Fruit fly (Drosophila melanogaster): Measurements from ENCODE around the gene CG1840.

DNA sequence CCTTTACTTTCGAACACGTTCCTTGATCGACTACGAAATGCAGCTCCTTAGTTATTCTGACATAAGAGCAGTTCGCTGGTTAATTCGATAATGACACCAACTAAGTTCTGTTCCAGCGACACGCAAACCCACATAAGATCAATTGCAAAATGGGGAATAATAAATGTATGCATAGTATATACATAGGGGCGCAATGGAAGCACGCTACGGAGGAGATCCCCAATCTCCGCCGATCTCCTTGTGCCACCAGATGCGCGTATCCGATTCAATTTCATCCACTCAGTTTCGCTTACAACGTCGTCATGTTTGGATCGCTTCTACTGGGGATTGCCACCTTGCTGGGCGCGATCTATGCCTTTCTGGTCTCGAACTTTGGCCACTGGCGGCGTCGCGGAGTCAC lies 48.8 kb upstream of the CG1840 start, which contains the start of gene Cyp28c1:
- TF ChIP-seq CG34367 (tag; optimal IDR thresholded peaks at IDR 0.05) (no peak), fd96Ca (GFP tag; IDR thresholded peaks at IDR 0.05) (no peak), CG8301 (tag; optimal IDR thresholded peaks at IDR 0.05) (no peak), CG15710 (tag; optimal IDR thresholded peaks at IDR 0.05) (no peak), CG12605 (GFP tag; IDR thresholded peaks at IDR 0.05) (no peak), EcR (GFP tag; optimal IDR thresholded peaks at IDR 0.05) (no peak), Pif1B (GFP tag; optimal IDR thresholded peaks at IDR 0.05) (no peak), CG32121 (GFP tag; IDR thresholded peaks at IDR 0.05) (no peak)
